Worm (Caenorhabditis elegans) whole organism, young adult: Measurements from ENCODE around the gene sre-32.
A peak's percentile ranks its signal among the peaks of the same experiment; 100 is the strongest.

ENCODE experiments used
- B0019.2 ChIP-seq: fragments of 200-800 bp; sonication (Bioruptor generic); conservative IDR thresholded peaks from 2 replicates; pipeline ENCODE4 v1.3.6; 2022; ENCODE audit warnings: missing genetic modification reagents, missing genetic modification characterization, missing compliant biosample characterization
- B0035.1 ChIP-seq: sonication (generic microtip); optimal IDR thresholded peaks from 2 replicates; lab custom pipeline; 2016; ENCODE audit warnings: missing genetic modification characterization, mild to moderate bottlenecking, missing compliant biosample characterization, missing genotype, missing genetic modification reagents
- B0336.3 ChIP-seq: fragments of 200-800 bp; sonication (Bioruptor generic); IDR thresholded peaks from 2 replicates; pipeline ENCODE4 v1.3.6; 2022; ENCODE audit warnings: missing genetic modification characterization, missing compliant biosample characterization
- F22D6.2 ChIP-seq: sonication (generic microtip); optimal IDR thresholded peaks from 2 replicates; lab custom pipeline; 2016; ENCODE audit warnings: mild to moderate bottlenecking, missing genetic modification characterization, missing compliant biosample characterization
- F33H1.4 ChIP-seq: fragments of 200-800 bp; sonication (Bioruptor generic); IDR thresholded peaks from 2 replicates; pipeline ENCODE4 v1.3.6; 2022; ENCODE audit warnings: missing genetic modification reagents, missing genetic modification characterization, missing compliant biosample characterization
- F39B2.1 ChIP-seq: fragments of 200-800 bp; sonication (Bioruptor generic); IDR thresholded peaks from 2 replicates; pipeline ENCODE4 v1.3.6; 2022; ENCODE audit warnings: missing genetic modification reagents, missing genetic modification characterization, missing compliant biosample characterization
- F55B11.4 ChIP-seq: sonication (generic microtip); optimal IDR thresholded peaks from 2 replicates; lab custom pipeline; 2016; ENCODE audit warnings: missing compliant biosample characterization, missing genetic modification characterization, borderline replicate concordance; ENCODE audit not compliant: insufficient read depth
- Y53F4B.3 ChIP-seq: fragments of 200-800 bp; sonication (Bioruptor generic); IDR thresholded peaks from 2 replicates; pipeline ENCODE4 v1.3.6; 2022; ENCODE audit warnings: missing genetic modification reagents, missing genetic modification characterization, missing compliant biosample characterization
- Y56A3A.18 ChIP-seq: fragments of 200-800 bp; sonication (Bioruptor generic); IDR thresholded peaks from 2 replicates; pipeline ENCODE4 v1.3.6; 2022; ENCODE audit warnings: missing genetic modification reagents, missing genetic modification characterization, missing compliant biosample characterization
- Y79H2A.3 ChIP-seq: fragments of 200-800 bp; sonication (Bioruptor generic); conservative IDR thresholded peaks from 2 replicates; pipeline ENCODE4 v1.3.6; 2022; ENCODE audit warnings: missing genetic modification reagents, missing genetic modification characterization, missing compliant biosample characterization
- ama-1 ChIP-seq, 3 experiments: fragments of 150-350 bp in 1 of 3; sonication (generic microtip) in 2 of 3; optimal IDR thresholded peaks; 2 replicates each; lab custom pipeline; 2014 to 2018; ENCODE audit warnings: missing biosample characterization in 2 of 3, missing genetic modification characterization in 2 of 3, missing genetic modification reagents in 2 of 3
- athp-1 ChIP-seq: sonication (generic microtip); optimal IDR thresholded peaks from 2 replicates; lab custom pipeline; 2017; ENCODE audit warnings: mild to moderate bottlenecking, missing genetic modification characterization, missing compliant biosample characterization
- attf-5 ChIP-seq: fragments of 200-800 bp; sonication (Bioruptor generic); optimal IDR thresholded peaks from 2 replicates; lab custom pipeline; 2018; ENCODE audit warnings: mild to moderate bottlenecking, missing genetic modification characterization, missing compliant biosample characterization
- bed-2 ChIP-seq: fragments of 200-800 bp; sonication (Bioruptor generic); IDR thresholded peaks from 2 replicates; pipeline ENCODE4 v1.3.6; 2022; ENCODE audit warnings: missing genetic modification reagents, missing genetic modification characterization, missing compliant biosample characterization
- ccch-3 ChIP-seq: fragments of 200-800 bp; sonication (Bioruptor generic); optimal IDR thresholded peaks from 2 replicates; lab custom pipeline; 2018; ENCODE audit warnings: mild to moderate bottlenecking, missing genetic modification characterization, missing compliant biosample characterization
- cebp-1 ChIP-seq, 2 experiments: fragments of 200-800 bp in 1 of 2; sonication (Bioruptor generic) in 1 of 2; sonication (generic microtip) in 1 of 2; IDR thresholded peaks in 1 of 2; optimal IDR thresholded peaks in 1 of 2; 2 replicates each; pipeline versions ENCODE4 v1.3.6 to Lab custom; 2017 to 2022; ENCODE audit warnings: missing compliant biosample characterization in 2 of 2, missing genetic modification characterization in 2 of 2, mild to moderate bottlenecking in 1 of 2, missing genetic modification reagents in 1 of 2, moderate library complexity in 1 of 2
- ceh-27 ChIP-seq: fragments of 200-800 bp; sonication (Bioruptor generic); optimal IDR thresholded peaks from 2 replicates; lab custom pipeline; 2018; ENCODE audit warnings: mild to moderate bottlenecking, missing genetic modification characterization, moderate library complexity, missing compliant biosample characterization
- ceh-40 ChIP-seq: fragments of 200-800 bp; sonication (Bioruptor generic); IDR thresholded peaks from 2 replicates; pipeline ENCODE4 v1.3.6; 2022; ENCODE audit warnings: missing genetic modification characterization, missing compliant biosample characterization
- ceh-79 ChIP-seq: sonication (generic microtip); optimal IDR thresholded peaks from 2 replicates; lab custom pipeline; 2017; ENCODE audit warnings: mild to moderate bottlenecking, missing genetic modification characterization, missing compliant biosample characterization
- dox-1 ChIP-seq: fragments of 200-800 bp; sonication (Bioruptor generic); IDR thresholded peaks from 2 replicates; pipeline ENCODE4 v1.3.6; 2022; ENCODE audit warnings: missing genetic modification reagents, missing genetic modification characterization, missing compliant biosample characterization
- dpff-1 ChIP-seq: sonication (generic microtip); optimal IDR thresholded peaks from 2 replicates; lab custom pipeline; 2017; ENCODE audit warnings: mild to moderate bottlenecking, missing genetic modification characterization, missing compliant biosample characterization
- efl-1 ChIP-seq: fragments of 150-350 bp; optimal IDR thresholded peaks from 2 replicates; lab custom pipeline; 2014; ENCODE audit warnings: missing biosample characterization, missing genetic modification reagents, missing genetic modification characterization
- egl-44 ChIP-seq: fragments of 200-800 bp; sonication (Bioruptor generic); IDR thresholded peaks from 2 replicates; pipeline ENCODE4 v1.3.6; 2022; ENCODE audit warnings: missing genetic modification reagents, missing genetic modification characterization, missing compliant biosample characterization
- him-1 ChIP-seq: sonication (generic microtip); optimal IDR thresholded peaks from 2 replicates; lab custom pipeline; 2016; ENCODE audit warnings: missing genotype, missing genetic modification reagents, missing genetic modification characterization, missing compliant biosample characterization
- hlh-12 ChIP-seq: sonication (generic microtip); optimal IDR thresholded peaks from 2 replicates; lab custom pipeline; 2016; ENCODE audit warnings: missing genetic modification characterization, missing compliant biosample characterization
- hmg-20 ChIP-seq: fragments of 200-800 bp; sonication (Bioruptor generic); IDR thresholded peaks from 2 replicates; pipeline ENCODE4 v1.3.6; 2022; ENCODE audit warnings: missing genetic modification reagents, missing genetic modification characterization, missing compliant biosample characterization
- lag-1 ChIP-seq: fragments of 200-800 bp; sonication (Bioruptor generic); IDR thresholded peaks from 2 replicates; pipeline ENCODE4 v1.3.6; 2022; ENCODE audit warnings: missing genetic modification reagents, missing genetic modification characterization, missing compliant biosample characterization
- let-526 ChIP-seq: fragments of 200-800 bp; sonication (Bioruptor generic); IDR thresholded peaks from 2 replicates; pipeline ENCODE4 v1.3.6; 2022; ENCODE audit warnings: missing genetic modification reagents, missing genetic modification characterization, missing compliant biosample characterization
- lin-26 ChIP-seq: fragments of 200-800 bp; sonication (Bioruptor generic); IDR thresholded peaks from 2 replicates; pipeline ENCODE4 v1.3.6; 2022; ENCODE audit warnings: missing genetic modification reagents, missing genetic modification characterization, missing compliant biosample characterization
- lin-35 ChIP-seq, 3 experiments: fragments of 150-350 bp in 2 of 3; sonication (generic microtip) in 1 of 3; optimal IDR thresholded peaks; 2 replicates each; lab custom pipeline; 2014 to 2018; ENCODE audit warnings: missing biosample characterization in 3 of 3, missing genetic modification characterization in 3 of 3, missing genetic modification reagents in 3 of 3
- lin-40 ChIP-seq: sonication (generic microtip); optimal IDR thresholded peaks from 2 replicates; lab custom pipeline; 2016; ENCODE audit warnings: missing genetic modification characterization, mild to moderate bottlenecking, missing compliant biosample characterization, missing genotype, missing genetic modification reagents
- lir-1 ChIP-seq: fragments of 200-800 bp; sonication (Bioruptor generic); conservative IDR thresholded peaks from 2 replicates; pipeline ENCODE4 v1.3.6; 2022; ENCODE audit warnings: missing genetic modification reagents, missing genetic modification characterization, missing compliant biosample characterization
- mes-4 ChIP-seq: sonication (generic microtip); optimal IDR thresholded peaks from 2 replicates; lab custom pipeline; 2016; ENCODE audit warnings: missing genotype, missing genetic modification characterization, missing compliant biosample characterization
- nfya-2 ChIP-seq: fragments of 200-800 bp; sonication (Bioruptor generic); IDR thresholded peaks from 2 replicates; pipeline ENCODE4 v1.3.6; 2022; ENCODE audit warnings: missing genetic modification reagents, missing genetic modification characterization, missing compliant biosample characterization
- nfyb-1 ChIP-seq: fragments of 200-800 bp; sonication (Bioruptor generic); IDR thresholded peaks from 2 replicates; pipeline ENCODE4 v1.3.6; 2022; ENCODE audit warnings: missing genetic modification reagents, missing genetic modification characterization, missing compliant biosample characterization
- rec-8 ChIP-seq, 2 experiments: sonication (generic microtip); optimal IDR thresholded peaks; 2 replicates each; lab custom pipeline; 2016; ENCODE audit warnings: mild to moderate bottlenecking in 2 of 2, missing genetic modification characterization in 2 of 2, missing genetic modification reagents in 2 of 2, missing genotype in 2 of 2, missing biosample characterization in 1 of 2, missing compliant biosample characterization in 1 of 2, moderate library complexity in 1 of 2
- repo-1 ChIP-seq: sonication (generic microtip); optimal IDR thresholded peaks from 2 replicates; lab custom pipeline; 2017; ENCODE audit warnings: mild to moderate bottlenecking, missing genetic modification characterization, missing compliant biosample characterization
- rpc-1 ChIP-seq, 2 experiments: fragments of 150-350 bp in 1 of 2; sonication (generic microtip) in 1 of 2; optimal IDR thresholded peaks; 2 replicates each; lab custom pipeline; 2014 to 2018; ENCODE audit warnings: missing biosample characterization in 1 of 2, missing genetic modification characterization in 1 of 2, missing genetic modification reagents in 1 of 2, missing genotype in 1 of 2
- snpc-1.3 ChIP-seq: sonication (generic microtip); optimal IDR thresholded peaks from 2 replicates; lab custom pipeline; 2017; ENCODE audit warnings: missing genetic modification characterization, mild to moderate bottlenecking, missing compliant biosample characterization, antibody characterized with exemption, moderate library complexity, missing genotype, missing genetic modification reagents; ENCODE audit not compliant: insufficient read depth
- sptf-2 ChIP-seq: fragments of 200-800 bp; sonication (Bioruptor generic); optimal IDR thresholded peaks from 2 replicates; lab custom pipeline; 2018; ENCODE audit warnings: mild to moderate bottlenecking, missing genetic modification characterization, missing compliant biosample characterization
- tbp1 ChIP-seq: fragments of 200-800 bp; sonication (Bioruptor generic); optimal IDR thresholded peaks from 2 replicates; lab custom pipeline; 2018; ENCODE audit warnings: mild to moderate bottlenecking, missing genetic modification characterization, missing compliant biosample characterization
- tbx-9 ChIP-seq: sonication (generic microtip); optimal IDR thresholded peaks from 2 replicates; lab custom pipeline; 2016; ENCODE audit warnings: borderline replicate concordance, missing genetic modification characterization, inconsistent platforms, missing compliant biosample characterization
- unc-130 ChIP-seq: sonication (generic microtip); optimal IDR thresholded peaks from 2 replicates; lab custom pipeline; 2016; ENCODE audit warnings: missing genetic modification reagents, missing genetic modification characterization, missing compliant biosample characterization
- zfh-2 ChIP-seq: fragments of 200-800 bp; sonication (Bioruptor generic); conservative IDR thresholded peaks from 2 replicates; pipeline ENCODE4 v1.3.6; 2022; ENCODE audit warnings: missing genetic modification reagents, missing genetic modification characterization, missing compliant biosample characterization

sre-32 gene

DNA sequence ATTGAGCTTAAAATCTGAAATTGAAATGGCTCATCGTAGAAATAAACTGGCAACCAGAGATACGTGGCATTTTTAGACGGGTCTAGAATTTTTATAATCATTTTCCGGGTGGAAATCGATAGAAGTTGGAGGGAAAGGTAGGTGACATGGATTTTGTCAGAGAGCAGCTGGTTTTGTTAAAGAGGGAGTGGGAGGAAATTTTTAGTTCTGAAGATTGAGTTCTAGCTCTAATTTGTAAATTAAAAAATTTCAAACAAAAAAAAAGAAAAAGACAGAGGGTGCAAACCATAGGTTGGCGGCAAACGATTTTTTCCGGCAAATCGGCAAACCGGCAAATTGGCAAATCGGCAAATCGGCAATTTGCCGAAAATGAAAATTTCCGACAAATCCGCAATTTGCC lies at the start of gene sre-32:
Gene sre-32, minus strand, starts transcription at position 101 of the 400 bp plus-strand sequence.
- TF ChIP-seq lin-35 (GFP tag; optimal IDR thresholded peaks at IDR 0.05; lab: Kevin White, UChicago) (no peak), egl-44 (no peak), zfh-2 (GFP tag; lab: Robert Waterston, UW) (no peak), B0336.3 (GFP tag; lab: Robert Waterston, UW) (no peak), athp-1 (tag; lab: Kevin White, UChicago) (no peak), B0035.1 (tag; lab: Kevin White, UChicago) (no peak), ceh-27 (no peak), rpc-1 (optimal IDR thresholded peaks at IDR 0.05; lab: Kevin White, UChicago) (no peak), rpc-1 (tag; optimal IDR thresholded peaks at IDR 0.05; lab: Kevin White, UChicago) (no peak), hlh-12 (tag; lab: Kevin White, UChicago) (no peak), Y79H2A.3 (GFP tag; lab: Robert Waterston, UW) (no peak), F22D6.2 (no peak), let-526 (GFP tag; lab: Robert Waterston, UW) (no peak), Y53F4B.3 (GFP tag; lab: Robert Waterston, UW) (no peak), F55B11.4 (tag; lab: Kevin White, UChicago) (no peak), unc-130 (GFP tag; lab: Kevin White, UChicago) (no peak), ccch-3 (GFP tag; lab: Kevin White, UChicago) (no peak), ceh-40 (GFP tag; lab: Robert Waterston, UW) (no peak), tbp1 (GFP tag; lab: Kevin White, UChicago) (no peak), bed-2 (GFP tag; lab: Robert Waterston, UW) (no peak), sptf-2 (GFP tag; lab: Kevin White, UChicago) (no peak)

DNA sequence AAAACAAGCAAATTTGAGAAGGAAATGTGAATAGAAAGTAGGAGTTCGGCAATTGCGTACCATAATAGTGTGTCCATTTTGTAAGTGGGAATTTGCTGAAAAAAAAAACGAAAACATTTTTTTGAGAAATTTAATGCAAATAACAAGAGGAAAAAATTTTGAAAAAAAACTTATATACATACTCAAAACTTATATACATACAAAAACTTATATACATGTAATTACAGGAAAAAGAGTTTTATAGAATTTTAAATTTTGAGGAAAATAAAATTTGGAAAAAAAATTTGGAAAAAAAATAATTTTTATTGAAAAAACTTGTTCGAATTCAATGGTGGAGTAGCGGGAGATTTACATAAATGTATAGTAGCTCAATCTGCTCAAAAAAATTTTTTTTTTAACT lies 46.3 kb upstream of the sre-32 start, which contains the start of gene ador-1:
Gene ador-1, minus strand, starts transcription at position 101 of the 400 bp plus-strand sequence.
- TF ChIP-seq attf-5 (no peak), F33H1.4 (no peak), nfya-2 (GFP tag; lab: Robert Waterston, UW) (no peak), cebp-1 (GFP tag; IDR thresholded peaks at IDR 0.05; lab: Robert Waterston, UW) (no peak), cebp-1 (tag; optimal IDR thresholded peaks at IDR 0.05; lab: Kevin White, UChicago) (no peak), lir-1 (no peak), nfyb-1 (GFP tag; lab: Robert Waterston, UW) (no peak), rec-8 (tag; optimal IDR thresholded peaks at IDR 0.05; lab: Kevin White, UChicago) (no peak), lin-26 (no peak), dpff-1 (no peak), hmg-20 (no peak), F39B2.1 (GFP tag; lab: Robert Waterston, UW) (no peak)

DNA sequence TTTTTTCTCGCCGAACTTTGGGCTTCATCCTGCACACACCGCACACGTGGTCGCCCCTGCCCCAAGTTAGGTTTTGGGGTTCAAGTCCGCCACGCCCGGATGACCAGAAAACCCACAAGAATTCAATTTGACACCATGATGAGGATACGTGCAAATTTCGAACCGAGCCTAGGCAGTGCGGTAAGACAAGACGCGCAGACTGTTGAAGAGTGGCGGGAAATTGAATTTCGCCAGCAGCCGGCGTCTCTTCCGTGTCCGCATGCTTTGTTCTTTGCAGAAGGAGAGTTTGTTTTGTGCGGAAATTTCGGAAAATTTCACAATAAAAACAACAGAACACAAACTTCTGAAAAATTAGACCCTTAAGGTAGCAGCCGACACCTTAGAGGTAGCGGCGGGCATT lies 43.4 kb upstream of the sre-32 start:
- TF ChIP-seq ama-1 (optimal IDR thresholded peaks at IDR 0.05; lab: Kevin White, UChicago) (no peak), ama-1 (GFP tag; optimal IDR thresholded peaks at IDR 0.05; lab: Kevin White, UChicago) (no peak), zfh-2 (GFP tag; lab: Robert Waterston, UW) (peak; percentile 42; the same call in 1 of the 2 replicates)

DNA sequence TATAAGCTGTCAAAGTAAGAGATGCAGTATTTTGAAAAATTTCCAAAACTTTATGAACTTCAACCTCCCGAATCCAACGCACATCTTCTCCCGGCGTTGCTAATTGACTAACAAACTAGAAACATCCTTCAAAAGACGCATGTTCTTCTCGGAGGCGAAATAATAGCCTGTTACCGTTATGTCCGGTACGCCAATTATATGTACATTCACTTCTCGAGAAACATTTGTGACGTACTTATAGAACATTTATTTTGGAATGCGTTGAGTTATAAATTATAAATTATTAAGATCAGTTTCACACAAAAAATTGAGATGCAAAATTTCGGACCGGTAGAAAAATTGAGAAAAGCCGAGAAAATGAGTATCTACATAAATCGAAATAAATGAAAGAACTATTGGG lies 40.4 kb upstream of the sre-32 start, which contains the start of gene T21B4.3:
Gene T21B4.3, minus strand, starts transcription at position 101 of the 400 bp plus-strand sequence.
- TF ChIP-seq snpc-1.3, result no peak
- no peak for TF ChIP-seq dox-1 (GFP tag; lab: Robert Waterston, UW)
- no peak for TF ChIP-seq repo-1 (tag; lab: Kevin White, UChicago)
- TF ChIP-seq ceh-79 (tag; lab: Kevin White, UChicago), result no peak
- TF ChIP-seq tbx-9 (tag; lab: Kevin White, UChicago), result no peak
- TF ChIP-seq Y56A3A.18 (GFP tag; lab: Robert Waterston, UW), result no peak
- TF ChIP-seq mes-4, result no peak
- TF ChIP-seq lag-1 (GFP tag; lab: Robert Waterston, UW), result no peak
- TF ChIP-seq Y79H2A.3 (GFP tag; lab: Robert Waterston, UW), result no peak
- TF ChIP-seq him-1 (tag; lab: Kevin White, UChicago), result no peak
- no peak for TF ChIP-seq lin-40 (tag; lab: Kevin White, UChicago)
- TF ChIP-seq ceh-27, result no peak
- no peak for TF ChIP-seq efl-1
- TF ChIP-seq B0019.2 (GFP tag; lab: Robert Waterston, UW), result no peak
